Worm (Caenorhabditis elegans): ENCODE results near the gene Y37E11B.1.

ce11 chrIV:3545060-3545459 is 34.4 kb upstream of the Y37E11B.1 start:
- no peak for TF ChIP-seq sox-2 (GFP tag; IDR thresholded peaks at IDR 0.05)
- TF ChIP-seq nhr-11 (tag; optimal IDR thresholded peaks at IDR 0.05) = no peak
- TF ChIP-seq che-1 (tag; optimal IDR thresholded peaks at IDR 0.05) = no peak
- no peak for TF ChIP-seq gmeb-2 (tag; optimal IDR thresholded peaks at IDR 0.05)
- no peak for TF ChIP-seq K02D7.2 (tag; optimal IDR thresholded peaks at IDR 0.05)
- TF ChIP-seq ceh-45 (GFP tag; IDR thresholded peaks at IDR 0.05) = no peak
- no peak for TF ChIP-seq C38D4.7 (GFP tag; optimal IDR thresholded peaks at IDR 0.05)
- no peak for TF ChIP-seq ceh-9 (tag; optimal IDR thresholded peaks at IDR 0.05)
- no peak for TF ChIP-seq pag-3 (tag; optimal IDR thresholded peaks at IDR 0.05; ENCODE audit: borderline replicate concordance)
- TF ChIP-seq fkh-10 (GFP tag; optimal IDR thresholded peaks at IDR 0.05) = no peak
- TF ChIP-seq elt-2 (tag; optimal IDR thresholded peaks at IDR 0.05) = no peak
- no peak for TF ChIP-seq ceh-24 (tag; optimal IDR thresholded peaks at IDR 0.05)
